Worm (Caenorhabditis elegans): ENCODE results near the gene gldi-8.
A peak's percentile ranks its signal among the peaks of the same experiment; 100 is the strongest.

DNA sequence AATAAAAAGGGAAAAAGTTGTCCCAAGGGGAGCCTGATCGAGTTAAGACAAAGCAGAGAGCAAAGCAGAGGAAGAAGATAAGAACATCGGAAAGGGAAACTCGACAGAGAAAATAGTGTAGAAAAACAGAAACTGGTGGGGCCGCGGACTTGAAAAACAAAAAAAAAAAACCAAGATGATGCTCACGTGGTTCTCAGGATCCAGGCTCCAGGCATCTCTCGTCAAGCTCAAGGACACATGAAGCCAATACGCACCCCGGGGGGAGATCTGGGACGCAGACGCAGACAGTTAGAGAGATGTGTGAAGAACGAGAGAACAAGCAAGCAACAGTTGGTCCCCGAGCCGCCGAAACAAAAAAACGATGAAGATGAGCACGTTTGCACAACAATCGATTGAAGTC, 43.4 kb downstream of the gldi-8 start:
- peak; percentile 47; the same call in 1 of the 2 replicates for TF ChIP-seq flt-1 (GFP tag; IDR thresholded peaks at IDR 0.05)
- no peak for TF ChIP-seq med-1 (GFP tag; optimal IDR thresholded peaks at IDR 0.05; ENCODE audit: insufficient read depth)
- no peak for TF ChIP-seq klf-2 (GFP tag; conservative IDR thresholded peaks at IDR 0.05)
- no peak for TF ChIP-seq ztf-23 (GFP tag; IDR thresholded peaks at IDR 0.05)
- peak; percentile 11 for TF ChIP-seq cog-1 (tag; optimal IDR thresholded peaks at IDR 0.05)
- TF ChIP-seq ref-1 (GFP tag; conservative IDR thresholded peaks at IDR 0.05) = no peak
- TF ChIP-seq tab-1 (GFP tag; IDR thresholded peaks at IDR 0.05) = no peak
